Worm (Caenorhabditis elegans): ENCODE data around the gene F45D3.2.

- TF ChIP-seq blmp-1 (tag; optimal IDR thresholded peaks at IDR 0.05) (no peak), mep-1 (tag; optimal IDR thresholded peaks at IDR 0.05) (no peak), ztf-11 (tag; optimal IDR thresholded peaks at IDR 0.05) (no peak), nhr-237 (tag; optimal IDR thresholded peaks at IDR 0.05) (no peak), lin-13 (tag; optimal IDR thresholded peaks at IDR 0.05) (no peak), snpc-4 (tag; optimal IDR thresholded peaks at IDR 0.05) (no peak), ceh-43 (GFP tag; optimal IDR thresholded peaks at IDR 0.05) (no peak), nhr-12 (tag; optimal IDR thresholded peaks at IDR 0.05) (no peak), pha-4 (tag; optimal IDR thresholded peaks at IDR 0.05) (no peak), ces-1 (GFP tag; optimal IDR thresholded peaks at IDR 0.05) (no peak), nhr-2 (tag; optimal IDR thresholded peaks at IDR 0.05) (no peak), elt-3 (tag; optimal IDR thresholded peaks at IDR 0.05) (no peak)
These were observed 23.7 kb upstream of the F45D3.2 start, which contains the start of gene cal-1 for ce11 chrV:12517148-12517547.

Measured in whole organism, mixed stage, embryonic.